Fruit fly (Drosophila melanogaster): ENCODE results near the gene CG43376.
A peak's percentile ranks its signal among the peaks of the same experiment; 100 is the strongest.

Gene CG43376

DNA sequence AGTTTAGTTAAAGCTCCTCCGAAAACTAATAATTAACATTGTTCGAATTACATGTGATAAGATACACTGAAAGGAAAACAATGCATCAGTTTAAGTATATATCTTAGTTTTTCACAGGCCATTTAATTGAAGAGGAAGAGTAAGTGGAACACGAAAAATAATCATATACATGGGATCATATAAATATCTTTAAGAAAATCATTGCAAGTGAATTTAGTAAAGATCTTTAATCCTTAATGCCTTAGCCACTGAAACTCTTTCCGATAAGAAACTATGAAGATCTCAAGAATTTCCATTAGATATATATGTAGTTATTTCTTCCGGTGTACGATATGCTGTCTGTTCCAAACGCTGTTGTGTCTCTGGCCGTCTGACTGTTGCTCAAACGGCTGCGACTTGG is 4.9 kb downstream of the CG43376 start (continued):
- TF ChIP-seq abd-A (tag; optimal IDR thresholded peaks at IDR 0.05), result no peak
- peak; percentile 69 for TF ChIP-seq CG12659 (GFP tag; optimal IDR thresholded peaks at IDR 0.05)
- TF ChIP-seq CG9817 (tag; optimal IDR thresholded peaks at IDR 0.05), result peak; percentile 41
- no peak for TF ChIP-seq sima (GFP tag; optimal IDR thresholded peaks at IDR 0.05)
- TF ChIP-seq cato (GFP tag; optimal IDR thresholded peaks at IDR 0.05; ENCODE audit: borderline replicate concordance), result no peak
- TF ChIP-seq Hmx (GFP tag; optimal IDR thresholded peaks at IDR 0.05), result peak; percentile 11
- peak; percentile 8 for TF ChIP-seq zf30C (GFP tag; optimal IDR thresholded peaks at IDR 0.05)
- no peak for TF ChIP-seq CG9215 (GFP tag; IDR thresholded peaks at IDR 0.05)
- no peak for TF ChIP-seq psq (GFP tag; optimal IDR thresholded peaks at IDR 0.05)
- TF ChIP-seq CG8478 (optimal IDR thresholded peaks at IDR 0.05), result no peak
- TF ChIP-seq Rfx (GFP tag; IDR thresholded peaks at IDR 0.05), result peak; percentile 60; the same call in 1 of the 2 replicates
- TF ChIP-seq hb (GFP tag; IDR thresholded peaks at IDR 0.05; ENCODE audit: partially characterized antibody), result no peak
- no peak for TF ChIP-seq B-H2 (GFP tag; optimal IDR thresholded peaks at IDR 0.05)
- no peak for TF ChIP-seq slp2 (GFP tag; optimal IDR thresholded peaks at IDR 0.05)
- no peak for TF ChIP-seq CG1832 (GFP tag; optimal IDR thresholded peaks at IDR 0.05)
- no peak for TF ChIP-seq CG6654 (GFP tag; optimal IDR thresholded peaks at IDR 0.05)
- peak; percentile 45 for TF ChIP-seq Max (GFP tag; optimal IDR thresholded peaks at IDR 0.05)
- TF ChIP-seq ash1 (GFP tag; optimal IDR thresholded peaks at IDR 0.05), result no peak
- peak; percentile 32; the same call in 1 of the 2 replicates for TF ChIP-seq CG9932 (GFP tag; IDR thresholded peaks at IDR 0.05)
- peak; percentile 38; the same call in 1 of the 2 replicates for TF ChIP-seq E2f2 (GFP tag; IDR thresholded peaks at IDR 0.05)
- TF ChIP-seq bsh (GFP tag; optimal IDR thresholded peaks at IDR 0.05), result peak in 1 of 2 experiments; percentile 46
- peak; percentile 38 for TF ChIP-seq Atf-2 (GFP tag; optimal IDR thresholded peaks at IDR 0.05)
- peak; percentile 26 for TF ChIP-seq tx (GFP tag; optimal IDR thresholded peaks at IDR 0.05)
- TF ChIP-seq fu2 (GFP tag; optimal IDR thresholded peaks at IDR 0.05), result no peak
- no peak for TF ChIP-seq CG11093 (GFP tag; IDR thresholded peaks at IDR 0.05)
- TF ChIP-seq stc (GFP tag; IDR thresholded peaks at IDR 0.05), result peak; percentile 63
- TF ChIP-seq kni (GFP tag; optimal IDR thresholded peaks at IDR 0.05), result no peak
- TF ChIP-seq CG43689 (GFP tag; IDR thresholded peaks at IDR 0.05), result 0 out of 2 replicates have a peak, but pooled peaks have one; percentile 14
- peak; percentile 73 for TF ChIP-seq CG10209 (GFP tag; optimal IDR thresholded peaks at IDR 0.05)
- peak; percentile 74 for TF ChIP-seq dysf (GFP tag; IDR thresholded peaks at IDR 0.05)
- no peak for TF ChIP-seq Spps (tag; optimal IDR thresholded peaks at IDR 0.05)

DNA sequence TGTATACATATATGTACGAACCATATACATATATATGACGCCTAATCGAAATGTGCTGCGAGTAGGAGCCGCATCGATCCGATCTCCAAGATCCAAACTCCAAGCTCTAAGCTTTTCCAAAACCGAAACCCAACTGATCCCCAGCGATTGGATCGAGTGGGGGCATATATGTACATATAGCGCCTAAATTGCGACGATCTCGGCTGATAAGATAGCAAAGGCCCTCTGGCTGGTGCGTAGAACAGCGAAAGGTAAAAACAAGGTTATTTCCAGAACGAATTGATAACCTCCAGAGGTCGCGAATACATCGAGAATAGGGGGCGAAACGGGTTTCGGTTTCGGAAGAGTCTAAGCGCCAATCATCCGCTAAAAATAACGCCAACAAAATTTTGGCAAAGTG is 5.4 kb downstream of the CG43376 start:
- TF ChIP-seq sens-2 (GFP tag; IDR thresholded peaks at IDR 0.05) (no peak), sob (GFP tag; IDR thresholded peaks at IDR 0.05) (no peak), mirr (GFP tag; optimal IDR thresholded peaks at IDR 0.05) (peak; percentile 43), NC2β (GFP tag; optimal IDR thresholded peaks at IDR 0.05) (no peak), Doc3 (GFP tag; IDR thresholded peaks at IDR 0.05; ENCODE audit: partially characterized antibody) (no peak), pnt (GFP tag; optimal IDR thresholded peaks at IDR 0.05) (no peak), CG31224 (GFP tag; IDR thresholded peaks at IDR 0.05) (no peak), hkb (optimal IDR thresholded peaks at IDR 0.05) (no peak), hkb (GFP tag; IDR thresholded peaks at IDR 0.05) (no peak), Oli (tag; optimal IDR thresholded peaks at IDR 0.05) (no peak), Atf3 (GFP tag; optimal IDR thresholded peaks at IDR 0.05) (no peak), Taf1 (GFP tag; IDR thresholded peaks at IDR 0.05) (no peak), CG7963 (GFP tag; IDR thresholded peaks at IDR 0.05; ENCODE audit: partially characterized antibody) (peak; percentile 11; the same call in 1 of the 3 replicates), CG12155 (GFP tag; optimal IDR thresholded peaks at IDR 0.05) (no peak), Adf1 (GFP tag; IDR thresholded peaks at IDR 0.05) (no peak), jing (GFP tag; optimal IDR thresholded peaks at IDR 0.05) (no peak), Hr3 (GFP tag; optimal IDR thresholded peaks at IDR 0.05) (no peak), Asciz (GFP tag; optimal IDR thresholded peaks at IDR 0.05) (no peak), D19B (GFP tag; optimal IDR thresholded peaks at IDR 0.05) (no peak), Fer2 (tag; optimal IDR thresholded peaks at IDR 0.05) (no peak), so (GFP tag; IDR thresholded peaks at IDR 0.05) (no peak), tna (GFP tag; IDR thresholded peaks at IDR 0.05; ENCODE audit: partially characterized antibody) (0 out of 2 replicates have a peak, but pooled peaks have one; percentile 43), CG34376 (GFP tag; optimal IDR thresholded peaks at IDR 0.05) (peak; percentile 62)

All from whole organism, embryonic.